Worm (Caenorhabditis elegans) whole organism, L2 larva: Measurements from ENCODE around the gene rgs-2.

ENCODE experiments used
- ZK546.5 ChIP-seq: sonication (generic microtip); optimal IDR thresholded peaks from 2 replicates; lab custom pipeline; 2017; ENCODE audit warnings: missing biosample characterization, missing genetic modification characterization
- aly-2 ChIP-seq: fragments of 150-350 bp; optimal IDR thresholded peaks from 2 replicates; lab custom pipeline; 2014; ENCODE audit warnings: missing biosample characterization, missing genetic modification characterization
- ama-1 ChIP-seq: fragments of 150-350 bp; optimal IDR thresholded peaks from 2 replicates; lab custom pipeline; 2018; ENCODE audit warnings: inconsistent platforms
- mdl-1 ChIP-seq, 2 experiments: fragments of 150-350 bp in 1 of 2; sonication (generic microtip) in 1 of 2; optimal IDR thresholded peaks; 2 replicates each; lab custom pipeline; 2017; ENCODE audit warnings: missing biosample characterization in 2 of 2, missing genetic modification characterization in 2 of 2
- nhr-10 ChIP-seq: sonication (generic microtip); optimal IDR thresholded peaks from 2 replicates; lab custom pipeline; 2017; ENCODE audit warnings: missing biosample characterization, missing genetic modification characterization
- sem-4 ChIP-seq: fragments of 150-350 bp; optimal IDR thresholded peaks from 2 replicates; lab custom pipeline; 2014; ENCODE audit warnings: missing biosample characterization, missing genetic modification reagents, missing genetic modification characterization
- skn-1 ChIP-seq: sonication (generic microtip); optimal IDR thresholded peaks from 2 replicates; lab custom pipeline; 2017; ENCODE audit warnings: missing biosample characterization, missing genetic modification characterization
- unc-62 ChIP-seq: fragments of 150-350 bp; optimal IDR thresholded peaks from 2 replicates; lab custom pipeline; 2014; ENCODE audit warnings: missing biosample characterization, missing genetic modification reagents, missing genetic modification characterization

ce11 chrX:12701963-12702362, 10.5 kb upstream of the rgs-2 start, which contains the start of gene nhr-214:
- no peak for TF ChIP-seq unc-62
- no peak for TF ChIP-seq ama-1
- TF ChIP-seq ZK546.5: no peak
- TF ChIP-seq aly-2: no peak
- TF ChIP-seq mdl-1 (tag; optimal IDR thresholded peaks at IDR 0.05; lab: Kevin White, UChicago): no peak
- TF ChIP-seq skn-1: no peak
- no peak for TF ChIP-seq nhr-10
- no peak for TF ChIP-seq sem-4 (tag; lab: Kevin White, UChicago)
